Worm (Caenorhabditis elegans) whole organism, young adult: ENCODE measurements around the gene haf-2.

Experiments
- B0035.1 ChIP-seq: sonication (generic microtip); optimal IDR thresholded peaks from 2 replicates; lab custom pipeline; 2016; ENCODE audit warnings: missing genetic modification characterization, mild to moderate bottlenecking, missing compliant biosample characterization, missing genotype, missing genetic modification reagents
- B0261.1 ChIP-seq: sonication (generic microtip); optimal IDR thresholded peaks from 2 replicates; lab custom pipeline; 2016; ENCODE audit warnings: mild to moderate bottlenecking, missing genetic modification characterization, moderate library complexity, missing compliant biosample characterization
- B0336.3 ChIP-seq: fragments of 200-800 bp; sonication (Bioruptor generic); IDR thresholded peaks from 2 replicates; pipeline ENCODE4 v1.3.6; 2022; ENCODE audit warnings: missing genetic modification characterization, missing compliant biosample characterization
- C06A6.2 ChIP-seq: fragments of 200-800 bp; sonication (Bioruptor generic); conservative IDR thresholded peaks from 2 replicates; pipeline ENCODE4 v1.3.6; 2022; ENCODE audit warnings: missing genetic modification characterization, missing compliant biosample characterization
- C17E4.6 ChIP-seq: fragments of 200-800 bp; sonication (Bioruptor generic); IDR thresholded peaks from 2 replicates; pipeline ENCODE4 v1.3.6; 2022; ENCODE audit warnings: missing genetic modification reagents, missing genetic modification characterization, missing compliant biosample characterization
- F10E7.11 ChIP-seq: sonication (generic microtip); optimal IDR thresholded peaks from 2 replicates; lab custom pipeline; 2017; ENCODE audit warnings: mild to moderate bottlenecking, missing genetic modification characterization, moderate library complexity, missing compliant biosample characterization
- F22D6.2 ChIP-seq: sonication (generic microtip); optimal IDR thresholded peaks from 2 replicates; lab custom pipeline; 2016; ENCODE audit warnings: mild to moderate bottlenecking, missing genetic modification characterization, missing compliant biosample characterization
- F23B12.7 ChIP-seq: sonication (generic microtip); optimal IDR thresholded peaks from 2 replicates; lab custom pipeline; 2017; ENCODE audit warnings: missing genetic modification characterization, mild to moderate bottlenecking, missing compliant biosample characterization, antibody characterized with exemption, moderate library complexity; ENCODE audit not compliant: insufficient read depth
- F52B5.7 ChIP-seq: sonication (generic microtip); optimal IDR thresholded peaks from 2 replicates; lab custom pipeline; 2016; ENCODE audit warnings: mild to moderate bottlenecking, missing genetic modification characterization, missing compliant biosample characterization
- F57C9.4 ChIP-seq: sonication (generic microtip); optimal IDR thresholded peaks from 2 replicates; lab custom pipeline; 2017; ENCODE audit warnings: mild to moderate bottlenecking, missing genetic modification characterization, missing compliant biosample characterization
- K11D2.4 ChIP-seq: fragments of 200-800 bp; sonication (Bioruptor generic); IDR thresholded peaks from 2 replicates; pipeline ENCODE4 v1.3.6; 2022; ENCODE audit warnings: missing genetic modification reagents, missing genetic modification characterization, missing compliant biosample characterization
- K12H6.12 ChIP-seq: fragments of 200-800 bp; sonication (Bioruptor generic); optimal IDR thresholded peaks from 2 replicates; lab custom pipeline; 2018; ENCODE audit warnings: mild to moderate bottlenecking, missing genetic modification characterization, missing compliant biosample characterization
- T26A5.8 ChIP-seq: sonication (generic microtip); optimal IDR thresholded peaks from 2 replicates; lab custom pipeline; 2016; ENCODE audit warnings: missing genetic modification characterization, missing compliant biosample characterization
- Y53G8AR.9 ChIP-seq: fragments of 200-800 bp; sonication (Bioruptor generic); conservative IDR thresholded peaks from 2 replicates; pipeline ENCODE4 v1.3.6; 2022; ENCODE audit warnings: missing genetic modification reagents, missing genetic modification characterization, missing compliant biosample characterization
- Y79H2A.3 ChIP-seq: fragments of 200-800 bp; sonication (Bioruptor generic); conservative IDR thresholded peaks from 2 replicates; pipeline ENCODE4 v1.3.6; 2022; ENCODE audit warnings: missing genetic modification reagents, missing genetic modification characterization, missing compliant biosample characterization
- Y95B8A.8 ChIP-seq: fragments of 200-800 bp; sonication (Bioruptor generic); IDR thresholded peaks from 2 replicates; pipeline ENCODE4 v1.3.6; 2022; ENCODE audit warnings: missing genetic modification reagents, missing genetic modification characterization, missing compliant biosample characterization
- athp-1 ChIP-seq: sonication (generic microtip); optimal IDR thresholded peaks from 2 replicates; lab custom pipeline; 2017; ENCODE audit warnings: mild to moderate bottlenecking, missing genetic modification characterization, missing compliant biosample characterization
- attf-3 ChIP-seq: fragments of 200-800 bp; sonication (Bioruptor generic); conservative IDR thresholded peaks from 2 replicates; pipeline ENCODE4 v1.3.6; 2022; ENCODE audit warnings: missing genetic modification reagents, missing genetic modification characterization, missing compliant biosample characterization
- attf-6 ChIP-seq: fragments of 200-800 bp; sonication (Bioruptor generic); IDR thresholded peaks from 2 replicates; pipeline ENCODE4 v1.3.6; 2022; ENCODE audit warnings: missing genetic modification reagents, missing genetic modification characterization, missing compliant biosample characterization
- bed-1 ChIP-seq: fragments of 200-800 bp; sonication (Bioruptor generic); IDR thresholded peaks from 2 replicates; pipeline ENCODE4 v1.3.6; 2022; ENCODE audit warnings: missing genetic modification reagents, missing genetic modification characterization, missing compliant biosample characterization
- cebp-1 ChIP-seq, 2 experiments: fragments of 200-800 bp in 1 of 2; sonication (Bioruptor generic) in 1 of 2; sonication (generic microtip) in 1 of 2; IDR thresholded peaks in 1 of 2; optimal IDR thresholded peaks in 1 of 2; 2 replicates each; pipeline versions ENCODE4 v1.3.6 to Lab custom; 2017 to 2022; ENCODE audit warnings: missing compliant biosample characterization in 2 of 2, missing genetic modification characterization in 2 of 2, mild to moderate bottlenecking in 1 of 2, missing genetic modification reagents in 1 of 2, moderate library complexity in 1 of 2
- ceh-79 ChIP-seq: sonication (generic microtip); optimal IDR thresholded peaks from 2 replicates; lab custom pipeline; 2017; ENCODE audit warnings: mild to moderate bottlenecking, missing genetic modification characterization, missing compliant biosample characterization
- dox-1 ChIP-seq: fragments of 200-800 bp; sonication (Bioruptor generic); IDR thresholded peaks from 2 replicates; pipeline ENCODE4 v1.3.6; 2022; ENCODE audit warnings: missing genetic modification reagents, missing genetic modification characterization, missing compliant biosample characterization
- dpl-1 ChIP-seq: fragments of 150-350 bp; optimal IDR thresholded peaks from 2 replicates; lab custom pipeline; 2014; ENCODE audit warnings: missing biosample characterization, missing genetic modification reagents, missing genetic modification characterization
- ets-4 ChIP-seq: fragments of 200-800 bp; sonication (Bioruptor generic); optimal IDR thresholded peaks from 2 replicates; lab custom pipeline; 2018; ENCODE audit warnings: mild to moderate bottlenecking, missing genetic modification characterization, missing compliant biosample characterization
- hlh-26 ChIP-seq: fragments of 200-800 bp; sonication (Bioruptor generic); conservative IDR thresholded peaks from 2 replicates; pipeline ENCODE4 v1.3.6; 2022; ENCODE audit warnings: missing genetic modification reagents, missing genetic modification characterization, missing compliant biosample characterization
- hmg-20 ChIP-seq: fragments of 200-800 bp; sonication (Bioruptor generic); IDR thresholded peaks from 2 replicates; pipeline ENCODE4 v1.3.6; 2022; ENCODE audit warnings: missing genetic modification reagents, missing genetic modification characterization, missing compliant biosample characterization
- hsf-1 ChIP-seq: fragments of 200-800 bp; sonication (Bioruptor generic); IDR thresholded peaks from 2 replicates; pipeline ENCODE4 v1.3.6; 2022; ENCODE audit warnings: missing genetic modification reagents, missing genetic modification characterization, missing compliant biosample characterization
- lag-1 ChIP-seq: fragments of 200-800 bp; sonication (Bioruptor generic); IDR thresholded peaks from 2 replicates; pipeline ENCODE4 v1.3.6; 2022; ENCODE audit warnings: missing genetic modification reagents, missing genetic modification characterization, missing compliant biosample characterization
- lin-40 ChIP-seq: sonication (generic microtip); optimal IDR thresholded peaks from 2 replicates; lab custom pipeline; 2016; ENCODE audit warnings: missing genetic modification characterization, mild to moderate bottlenecking, missing compliant biosample characterization, missing genotype, missing genetic modification reagents
- lin-54 ChIP-seq: fragments of 200-800 bp; sonication (Bioruptor generic); optimal IDR thresholded peaks from 2 replicates; lab custom pipeline; 2018; ENCODE audit warnings: mild to moderate bottlenecking, missing genetic modification characterization, missing compliant biosample characterization
- lir-1 ChIP-seq: fragments of 200-800 bp; sonication (Bioruptor generic); conservative IDR thresholded peaks from 2 replicates; pipeline ENCODE4 v1.3.6; 2022; ENCODE audit warnings: missing genetic modification reagents, missing genetic modification characterization, missing compliant biosample characterization
- madf-8 ChIP-seq: fragments of 200-800 bp; sonication (Bioruptor generic); conservative IDR thresholded peaks from 2 replicates; pipeline ENCODE4 v1.3.6; 2022; ENCODE audit warnings: missing genetic modification reagents, missing genetic modification characterization, missing compliant biosample characterization
- mcd-1 ChIP-seq: fragments of 200-800 bp; sonication (Bioruptor generic); IDR thresholded peaks from 2 replicates; pipeline ENCODE4 v1.3.6; 2022; ENCODE audit warnings: missing genetic modification reagents, missing genetic modification characterization, missing compliant biosample characterization
- nfya-1 ChIP-seq: sonication (generic microtip); optimal IDR thresholded peaks from 2 replicates; lab custom pipeline; 2017; ENCODE audit warnings: antibody characterized with exemption, missing compliant biosample characterization, missing genetic modification characterization, borderline replicate concordance; ENCODE audit not compliant: insufficient read depth
- nhr-120 ChIP-seq: fragments of 200-800 bp; sonication (Bioruptor generic); IDR thresholded peaks from 2 replicates; pipeline ENCODE4 v1.3.6; 2022; ENCODE audit warnings: missing genetic modification characterization, missing compliant biosample characterization
- nhr-179 ChIP-seq: sonication (generic microtip); optimal IDR thresholded peaks from 2 replicates; lab custom pipeline; 2016; ENCODE audit warnings: mild to moderate bottlenecking, missing genetic modification characterization, missing compliant biosample characterization
- nhr-27 ChIP-seq: fragments of 200-800 bp; sonication (Bioruptor generic); optimal IDR thresholded peaks from 2 replicates; lab custom pipeline; 2018; ENCODE audit warnings: mild to moderate bottlenecking, missing genetic modification characterization, moderate library complexity, missing compliant biosample characterization
- rcor-1 ChIP-seq: fragments of 200-800 bp; sonication (Bioruptor generic); IDR thresholded peaks from 2 replicates; pipeline ENCODE4 v1.3.6; 2022; ENCODE audit warnings: missing genetic modification reagents, missing genetic modification characterization, missing compliant biosample characterization
- sdz-38 ChIP-seq: sonication (generic microtip); optimal IDR thresholded peaks from 2 replicates; lab custom pipeline; 2016; ENCODE audit warnings: missing genotype, missing genetic modification characterization, missing compliant biosample characterization
- snpc-1.1 ChIP-seq: sonication (generic microtip); optimal IDR thresholded peaks from 2 replicates; lab custom pipeline; 2017; ENCODE audit warnings: missing genetic modification characterization, mild to moderate bottlenecking, missing compliant biosample characterization, antibody characterized with exemption, moderate library complexity, missing genotype, missing genetic modification reagents; ENCODE audit not compliant: insufficient read depth
- snpc-3.4 ChIP-seq: sonication (generic microtip); optimal IDR thresholded peaks from 2 replicates; lab custom pipeline; 2017; ENCODE audit warnings: missing genetic modification characterization, mild to moderate bottlenecking, missing compliant biosample characterization, antibody characterized with exemption, moderate library complexity, missing genotype, missing genetic modification reagents
- somi-1 ChIP-seq: fragments of 200-800 bp; sonication (Bioruptor generic); optimal IDR thresholded peaks from 2 replicates; lab custom pipeline; 2018; ENCODE audit warnings: mild to moderate bottlenecking, missing genetic modification characterization, missing compliant biosample characterization
- tbx-9 ChIP-seq: sonication (generic microtip); optimal IDR thresholded peaks from 2 replicates; lab custom pipeline; 2016; ENCODE audit warnings: borderline replicate concordance, missing genetic modification characterization, inconsistent platforms, missing compliant biosample characterization
- unc-62 ChIP-seq: fragments of 150-350 bp; optimal IDR thresholded peaks from 2 replicates; lab custom pipeline; 2014; ENCODE audit warnings: missing biosample characterization, missing genetic modification reagents, missing genetic modification characterization
- xnd-1 ChIP-seq: sonication (generic microtip); optimal IDR thresholded peaks from 2 replicates; lab custom pipeline; 2016; ENCODE audit warnings: missing genotype, missing genetic modification reagents, missing genetic modification characterization, missing compliant biosample characterization
- zim-3 ChIP-seq: sonication (generic microtip); optimal IDR thresholded peaks from 2 replicates; lab custom pipeline; 2017; ENCODE audit warnings: mild to moderate bottlenecking, missing genetic modification characterization, moderate library complexity, missing compliant biosample characterization
- ztf-22 ChIP-seq: fragments of 200-800 bp; sonication (Bioruptor generic); optimal IDR thresholded peaks from 2 replicates; lab custom pipeline; 2018; ENCODE audit warnings: mild to moderate bottlenecking, missing genetic modification characterization, moderate library complexity, missing compliant biosample characterization

haf-2 gene

DNA sequence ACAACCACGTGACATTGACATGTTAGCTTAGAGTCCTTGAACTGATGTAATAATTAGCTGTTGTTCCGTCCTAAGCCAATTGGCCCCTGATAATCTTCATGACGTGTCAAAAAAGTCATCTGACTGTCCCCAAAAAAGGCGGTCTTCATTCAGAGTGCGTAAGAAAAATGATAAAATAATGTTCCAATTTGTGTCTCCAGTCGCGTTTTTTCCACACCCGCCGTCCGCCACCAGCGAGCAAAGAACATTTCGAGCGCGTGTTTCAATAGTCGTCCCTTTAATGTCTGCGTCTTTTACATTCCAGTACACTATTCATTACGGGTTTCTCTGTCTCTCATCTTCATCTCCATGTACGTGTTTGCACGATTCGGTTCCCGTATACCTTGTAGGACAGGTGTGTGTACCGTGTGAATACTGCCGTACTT, 18.7 kb downstream of the haf-2 start (continued):
- TF ChIP-seq Y53G8AR.9 (no peak), tbx-9 (no peak), F10E7.11 (tag; lab: Kevin White, UChicago) (no peak), B0261.1 (tag; lab: Kevin White, UChicago) (no peak), nfya-1 (tag; lab: Kevin White, UChicago) (no peak), snpc-1.1 (tag; lab: Kevin White, UChicago) (no peak), sdz-38 (tag; lab: Kevin White, UChicago) (no peak), attf-6 (GFP tag; lab: Robert Waterston, UW) (no peak), snpc-3.4 (no peak), lin-54 (GFP tag; lab: Kevin White, UChicago) (no peak), cebp-1 (GFP tag; IDR thresholded peaks at IDR 0.05; lab: Robert Waterston, UW) (peak; percentile 44; the same call in 1 of the 2 replicates), cebp-1 (tag; optimal IDR thresholded peaks at IDR 0.05; lab: Kevin White, UChicago) (no peak), F57C9.4 (tag; lab: Kevin White, UChicago) (no peak), T26A5.8 (tag; lab: Kevin White, UChicago) (no peak), unc-62 (peak; percentile 49), K11D2.4 (GFP tag; lab: Robert Waterston, UW) (peak; percentile 54; the same call in 1 of the 2 replicates), B0035.1 (no peak), hmg-20 (GFP tag; lab: Robert Waterston, UW) (no peak), bed-1 (GFP tag; lab: Robert Waterston, UW) (no peak), dox-1 (no peak; the same call in 1 of the 2 replicates), nhr-179 (tag; lab: Kevin White, UChicago) (no peak), zim-3 (tag; lab: Kevin White, UChicago) (no peak), lin-40 (tag; lab: Kevin White, UChicago) (peak; percentile 87), ztf-22 (peak; percentile 64), F22D6.2 (tag; lab: Kevin White, UChicago) (peak; percentile 86), lag-1 (GFP tag; lab: Robert Waterston, UW) (no peak), somi-1 (GFP tag; lab: Kevin White, UChicago) (peak; percentile 82), B0336.3 (GFP tag; lab: Robert Waterston, UW) (peak; percentile 88), athp-1 (tag; lab: Kevin White, UChicago) (no peak), madf-8 (GFP tag; lab: Robert Waterston, UW) (no peak), F23B12.7 (tag; lab: Kevin White, UChicago) (peak; percentile 22), lir-1 (GFP tag; lab: Robert Waterston, UW) (no peak), C06A6.2 (GFP tag; lab: Robert Waterston, UW) (peak; percentile 76), hsf-1 (GFP tag; lab: Robert Waterston, UW) (no peak), K12H6.12 (tag; lab: Kevin White, UChicago) (peak; percentile 74), hlh-26 (GFP tag; lab: Robert Waterston, UW) (no peak), attf-3 (GFP tag; lab: Robert Waterston, UW) (no peak), xnd-1 (tag; lab: Kevin White, UChicago) (no peak), C17E4.6 (no peak), nhr-120 (GFP tag; lab: Robert Waterston, UW) (no peak), mcd-1 (GFP tag; lab: Robert Waterston, UW) (peak; percentile 45), F52B5.7 (tag; lab: Kevin White, UChicago) (no peak), ets-4 (GFP tag; lab: Kevin White, UChicago) (peak; percentile 8), ceh-79 (tag; lab: Kevin White, UChicago) (no peak), nhr-27 (tag; lab: Kevin White, UChicago) (no peak), dpl-1 (GFP tag; lab: Kevin White, UChicago) (no peak), rcor-1 (GFP tag; lab: Robert Waterston, UW) (no peak; the same call in 1 of the 2 replicates), Y79H2A.3 (GFP tag; lab: Robert Waterston, UW) (no peak), Y95B8A.8 (GFP tag; lab: Robert Waterston, UW) (no peak)
